Fruit fly (Drosophila melanogaster) whole organism, embryonic: Measurements from ENCODE around the gene CG12069.

ENCODE experiments used
- ATbp ChIP-seq: fragments of 200-800 bp; sonication (Bioruptor generic); optimal IDR thresholded peaks from 2 replicates; lab custom pipeline; 2017; ENCODE audit warnings: missing biosample characterization, mild to moderate bottlenecking, missing genetic modification characterization, missing genetic modification reagents
- Awh ChIP-seq: fragments of 200-800 bp; sonication (Bioruptor generic); IDR thresholded peaks from 2 replicates; pipeline ENCODE4, ENCODE4 v1.3.6; 2022; ENCODE audit warnings: missing biosample characterization, missing genetic modification characterization
- Blimp-1 ChIP-seq: fragments of 200-800 bp; sonication (Bioruptor generic); optimal IDR thresholded peaks from 3 replicates; lab custom pipeline; 2018; ENCODE audit warnings: missing biosample characterization, missing genetic modification characterization, mild to moderate bottlenecking, moderate library complexity, missing genetic modification reagents
- CG10979 ChIP-seq: fragments of 200-800 bp; sonication (Bioruptor generic); optimal IDR thresholded peaks from 2 replicates; lab custom pipeline; 2018; ENCODE audit warnings: missing biosample characterization, mild to moderate bottlenecking, missing genetic modification characterization, moderate library complexity
- CG11093 ChIP-seq: fragments of 200-800 bp; sonication (Bioruptor generic); IDR thresholded peaks from 3 replicates; pipeline ENCODE4 v1.3.6; 2022; ENCODE audit warnings: missing biosample characterization, missing genetic modification characterization
- CG11456 ChIP-seq: fragments of 200-800 bp; sonication (Bioruptor generic); IDR thresholded peaks from 3 replicates; pipeline ENCODE4 v1.3.6; 2022; ENCODE audit warnings: missing biosample characterization, missing genetic modification characterization
- CG12769 ChIP-seq: fragments of 200-800 bp; sonication (Bioruptor generic); optimal IDR thresholded peaks from 2 replicates; lab custom pipeline; 2019; ENCODE audit warnings: missing biosample characterization, mild to moderate bottlenecking, missing genetic modification characterization, moderate library complexity
- CG13424 ChIP-seq: fragments of 200-800 bp; sonication (Bioruptor generic); optimal IDR thresholded peaks from 2 replicates; lab custom pipeline; 2019; ENCODE audit warnings: missing biosample characterization, mild to moderate bottlenecking, missing genetic modification characterization, moderate library complexity
- CG14710 ChIP-seq: fragments of 200-800 bp; sonication (Bioruptor generic); optimal IDR thresholded peaks from 3 replicates; lab custom pipeline; 2019; ENCODE audit warnings: missing biosample characterization, mild to moderate bottlenecking, missing genetic modification characterization, moderate library complexity
- CG15601 ChIP-seq: fragments of 200-800 bp; sonication (Bioruptor generic); optimal IDR thresholded peaks from 3 replicates; lab custom pipeline; 2019; ENCODE audit warnings: missing biosample characterization, mild to moderate bottlenecking, missing genetic modification characterization, moderate library complexity
- CG1602 ChIP-seq: fragments of 200-800 bp; sonication (Bioruptor generic); optimal IDR thresholded peaks from 3 replicates; lab custom pipeline; 2016; ENCODE audit warnings: missing biosample characterization, missing genetic modification characterization
- CG16813 ChIP-seq: fragments of 200-800 bp; sonication (Bioruptor generic); IDR thresholded peaks from 3 replicates; pipeline ENCODE4 v1.3.6; 2022; ENCODE audit warnings: missing biosample characterization, missing genetic modification characterization; ENCODE audit not compliant: partially characterized antibody
- CG17328 ChIP-seq: fragments of 200-800 bp; sonication (Bioruptor generic); IDR thresholded peaks from 2 replicates; pipeline ENCODE4 v1.3.6; 2022; ENCODE audit warnings: missing biosample characterization, missing genetic modification characterization
- CG17359 ChIP-seq: fragments of 200-800 bp; sonication (Bioruptor generic); optimal IDR thresholded peaks from 3 replicates; lab custom pipeline; 2018; ENCODE audit warnings: missing biosample characterization, mild to moderate bottlenecking, missing genetic modification characterization, moderate library complexity
- CG18599 ChIP-seq: fragments of 200-800 bp; sonication (Bioruptor generic); optimal IDR thresholded peaks from 3 replicates; lab custom pipeline; 2017; ENCODE audit warnings: missing biosample characterization, missing genetic modification characterization, mild to moderate bottlenecking, moderate library complexity, missing genetic modification reagents
- CG2116 ChIP-seq: fragments of 200-800 bp; sonication (Bioruptor generic); optimal IDR thresholded peaks from 3 replicates; lab custom pipeline; 2018; ENCODE audit warnings: missing biosample characterization, mild to moderate bottlenecking, missing genetic modification characterization
- CG30403 ChIP-seq: fragments of 200-800 bp; sonication (Bioruptor generic); optimal IDR thresholded peaks from 3 replicates; lab custom pipeline; 2016; ENCODE audit warnings: missing biosample characterization, missing genetic modification characterization
- CG3065 ChIP-seq: fragments of 200-800 bp; sonication (Bioruptor generic); optimal IDR thresholded peaks from 2 replicates; lab custom pipeline; 2016; ENCODE audit warnings: missing biosample characterization, missing genetic modification characterization
- CG32772 ChIP-seq: fragments of 200-800 bp; sonication (Bioruptor generic); IDR thresholded peaks from 2 replicates; pipeline ENCODE4 v1.3.6; 2022; ENCODE audit warnings: missing biosample characterization, missing genetic modification characterization
- CG3407 ChIP-seq: fragments of 200-800 bp; sonication (Bioruptor generic); optimal IDR thresholded peaks from 2 replicates; lab custom pipeline; 2018; ENCODE audit warnings: missing biosample characterization, mild to moderate bottlenecking, missing genetic modification characterization
- CG4404 ChIP-seq: fragments of 200-800 bp; sonication (Bioruptor generic); IDR thresholded peaks from 2 replicates; pipeline ENCODE4 v1.3.6; 2022; ENCODE audit warnings: missing biosample characterization, missing genetic modification characterization
- CG6813 ChIP-seq: fragments of 200-800 bp; sonication (Bioruptor generic); optimal IDR thresholded peaks from 2 replicates; lab custom pipeline; 2017; ENCODE audit warnings: missing biosample characterization, missing genetic modification characterization, mild to moderate bottlenecking, moderate library complexity, missing genetic modification reagents
- CG8478 ChIP-seq: fragments of >200 bp; optimal IDR thresholded peaks from 2 replicates; lab custom pipeline; 2018
- CHES-1-like ChIP-seq: fragments of 200-800 bp; sonication (Bioruptor generic); optimal IDR thresholded peaks from 2 replicates; lab custom pipeline; 2016; ENCODE audit warnings: missing biosample characterization, missing genetic modification characterization
- Camta ChIP-seq: fragments of 200-800 bp; sonication (Bioruptor generic); optimal IDR thresholded peaks from 2 replicates; lab custom pipeline; 2016; ENCODE audit warnings: missing biosample characterization, missing genetic modification characterization
- CoRest ChIP-seq: fragments of 200-800 bp; sonication (Bioruptor generic); optimal IDR thresholded peaks from 3 replicates; lab custom pipeline; 2018; ENCODE audit warnings: missing biosample characterization, mild to moderate bottlenecking, missing genetic modification characterization, moderate library complexity
- D19B ChIP-seq: fragments of 200-800 bp; sonication (Bioruptor generic); optimal IDR thresholded peaks from 2 replicates; lab custom pipeline; 2017; ENCODE audit warnings: missing biosample characterization, mild to moderate bottlenecking, missing genetic modification characterization
- H15 ChIP-seq: fragments of 200-800 bp; sonication (Bioruptor generic); IDR thresholded peaks from 3 replicates; pipeline ENCODE4 v1.3.6; 2022; ENCODE audit warnings: missing biosample characterization, missing genetic modification characterization
- Hey ChIP-seq: fragments of 200-800 bp; sonication (Bioruptor generic); optimal IDR thresholded peaks from 3 replicates; lab custom pipeline; 2018; ENCODE audit warnings: missing biosample characterization, mild to moderate bottlenecking, missing genetic modification characterization
- Hr51 ChIP-seq, 2 experiments: fragments of 200-800 bp; sonication (Bioruptor generic); optimal IDR thresholded peaks; 2 replicates in 1 of 2; 3 replicates in 1 of 2; lab custom pipeline; 2016 to 2018; ENCODE audit warnings: missing biosample characterization in 2 of 2, missing genetic modification characterization in 2 of 2, mild to moderate bottlenecking in 1 of 2, moderate library complexity in 1 of 2
- Med ChIP-seq: fragments of 200-800 bp; sonication (Bioruptor generic); peaks from one replicate; lab custom pipeline; 2016; ENCODE audit warnings: missing biosample characterization, missing genetic modification characterization, mild to moderate bottlenecking, inconsistent platforms, moderate library complexity
- NC2α ChIP-seq: fragments of 200-800 bp; sonication (Bioruptor generic); optimal IDR thresholded peaks from 2 replicates; lab custom pipeline; 2016; ENCODE audit warnings: missing biosample characterization, missing genetic modification characterization
- Ptx1 ChIP-seq: fragments of 200-800 bp; sonication (Bioruptor generic); IDR thresholded peaks from 2 replicates; pipeline ENCODE4 v1.3.6; 2022; ENCODE audit warnings: missing biosample characterization, missing genetic modification characterization
- Rfx ChIP-seq: fragments of 200-800 bp; sonication (Bioruptor generic); IDR thresholded peaks from 2 replicates; pipeline ENCODE4 v1.3.6; 2022; ENCODE audit warnings: missing biosample characterization, missing genetic modification characterization
- ac ChIP-seq: fragments of 200-800 bp; sonication (Bioruptor generic); optimal IDR thresholded peaks from 3 replicates; lab custom pipeline; 2017; ENCODE audit warnings: missing biosample characterization, mild to moderate bottlenecking, missing genetic modification characterization
- ase ChIP-seq: fragments of 200-800 bp; sonication (Bioruptor generic); IDR thresholded peaks from 3 replicates; pipeline ENCODE4 v1.3.6; 2022; ENCODE audit warnings: missing biosample characterization, missing genetic modification characterization
- az2 ChIP-seq: fragments of 200-800 bp; sonication (Bioruptor generic); optimal IDR thresholded peaks from 3 replicates; lab custom pipeline; 2016; ENCODE audit warnings: missing biosample characterization, missing genetic modification characterization
- danr ChIP-seq: fragments of 200-800 bp; sonication (Bioruptor generic); IDR thresholded peaks from 2 replicates; pipeline ENCODE4 v1.3.6; 2022; ENCODE audit warnings: missing biosample characterization, missing genetic modification characterization
- eve ChIP-seq, 2 experiments: fragments of >200 bp; optimal IDR thresholded peaks; 2 replicates each; lab custom pipeline; 2017; ENCODE audit warnings: missing biosample characterization in 2 of 2, missing genetic modification characterization in 2 of 2
- ewg ChIP-seq: fragments of 200-800 bp; sonication (Bioruptor generic); optimal IDR thresholded peaks from 3 replicates; lab custom pipeline; 2017; ENCODE audit warnings: mild to moderate bottlenecking, missing biosample characterization, missing genetic modification reagents, missing genetic modification characterization
- gem ChIP-seq: fragments of 200-800 bp; sonication (Bioruptor generic); optimal IDR thresholded peaks from 2 replicates; lab custom pipeline; 2019; ENCODE audit warnings: missing biosample characterization, mild to moderate bottlenecking, missing genetic modification characterization, moderate library complexity
- ham ChIP-seq: fragments of 200-800 bp; sonication (Bioruptor generic); IDR thresholded peaks from 2 replicates; pipeline ENCODE4 v1.3.6; 2022; ENCODE audit warnings: missing biosample characterization, missing genetic modification characterization
- lov ChIP-seq, 2 experiments: fragments of 200-800 bp in 1 of 2; fragments of >200 bp in 1 of 2; sonication (Bioruptor generic) in 1 of 2; IDR thresholded peaks in 1 of 2; optimal IDR thresholded peaks in 1 of 2; 2 replicates in 1 of 2; 3 replicates in 1 of 2; pipeline versions ENCODE4 v1.3.6 to Lab custom; 2017 to 2022; ENCODE audit warnings: missing biosample characterization in 1 of 2, missing genetic modification characterization in 1 of 2
- oc ChIP-seq: fragments of 200-800 bp; sonication (Bioruptor generic); optimal IDR thresholded peaks from 2 replicates; lab custom pipeline; 2018; ENCODE audit warnings: missing biosample characterization, mild to moderate bottlenecking, missing genetic modification characterization, moderate library complexity
- phol ChIP-seq: fragments of 200-800 bp; sonication (Bioruptor generic); optimal IDR thresholded peaks from 3 replicates; lab custom pipeline; 2018; ENCODE audit warnings: missing biosample characterization, mild to moderate bottlenecking, missing genetic modification characterization, moderate library complexity
- row ChIP-seq: fragments of 200-800 bp; sonication (Bioruptor generic); IDR thresholded peaks from 3 replicates; pipeline ENCODE4 v1.3.6; 2022; ENCODE audit warnings: missing biosample characterization, missing genetic modification characterization
- ssp ChIP-seq: fragments of 200-800 bp; sonication (Bioruptor generic); IDR thresholded peaks from 2 replicates; pipeline ENCODE4 v1.3.6; 2022; ENCODE audit warnings: missing biosample characterization, missing genetic modification characterization
- unc-4 ChIP-seq: fragments of 200-800 bp; sonication (Bioruptor generic); IDR thresholded peaks from 2 replicates; pipeline ENCODE4 v1.3.6; 2022; ENCODE audit warnings: missing biosample characterization, missing genetic modification characterization; ENCODE audit not compliant: partially characterized antibody
- vvl ChIP-seq: fragments of 200-800 bp; sonication (Bioruptor generic); IDR thresholded peaks from 2 replicates; pipeline ENCODE4 v1.3.6; 2022; ENCODE audit warnings: missing biosample characterization, missing genetic modification characterization
- yki ChIP-seq: fragments of >200 bp; optimal IDR thresholded peaks from 3 replicates; lab custom pipeline; 2018

CG12069 gene

dm6 chr3R:30718442-30718841 is 23.1 kb upstream of the CG12069 start (continued):
- peak; percentile 50 for TF ChIP-seq CG17328 (GFP tag; lab: Robert Waterston, UW)
- TF ChIP-seq D19B (GFP tag; lab: Kevin White, UChicago): peak; percentile 73
- TF ChIP-seq lov (optimal IDR thresholded peaks at IDR 0.05; lab: Kevin White, UChicago): no peak
- TF ChIP-seq lov (GFP tag; IDR thresholded peaks at IDR 0.05; lab: Robert Waterston, UW): 0 out of 3 replicates have a peak, but pooled peaks have one; percentile 24
- no peak for TF ChIP-seq Camta
- peak; percentile 2 for TF ChIP-seq ewg
- TF ChIP-seq H15: no peak
- TF ChIP-seq ssp: 0 out of 2 replicates have a peak, but pooled peaks have one; percentile 17
- TF ChIP-seq Rfx (GFP tag; lab: Robert Waterston, UW): 0 out of 2 replicates have a peak, but pooled peaks have one; percentile 31
- no peak for TF ChIP-seq CG8478 (lab: Kevin White, UChicago)
- TF ChIP-seq ATbp (GFP tag; lab: Kevin White, UChicago): peak; percentile 22
- 0 out of 3 replicates have a peak, but pooled peaks have one; percentile 42 for TF ChIP-seq ase
- TF ChIP-seq eve (GFP tag; optimal IDR thresholded peaks at IDR 0.05; lab: Kevin White, UChicago): no peak
- TF ChIP-seq CG3065 (GFP tag; lab: Kevin White, UChicago): no peak
- peak; percentile 8 for TF ChIP-seq CG13424 (tag; lab: Kevin White, UChicago)
- peak; percentile 32 for TF ChIP-seq CG18599 (GFP tag; lab: Kevin White, UChicago)
- no peak for TF ChIP-seq CG16813
- peak; percentile 3 for TF ChIP-seq az2
- TF ChIP-seq CG14710: peak; percentile 14
- TF ChIP-seq yki (lab: Kevin White, UChicago): no peak
- peak in 1 of 2 experiments; percentile 42 for TF ChIP-seq Hr51 (GFP tag; optimal IDR thresholded peaks at IDR 0.05; lab: Kevin White, UChicago)
- TF ChIP-seq danr: 0 out of 2 replicates have a peak, but pooled peaks have one; percentile 15
- peak; percentile 14 for TF ChIP-seq CG30403
- peak; percentile 32 for TF ChIP-seq CG3407 (GFP tag; lab: Kevin White, UChicago)
- peak; percentile 16; the same call in 1 of the 3 replicates for TF ChIP-seq CG11093 (GFP tag; lab: Robert Waterston, UW)
- TF ChIP-seq Awh (GFP tag; lab: Robert Waterston, UW): peak; percentile 44; the same call in 1 of the 2 replicates
- peak; percentile 91 for TF ChIP-seq Hey (tag; lab: Kevin White, UChicago)
- peak; percentile 50 for TF ChIP-seq gem
- TF ChIP-seq Ptx1: peak; percentile 54; the same call in 1 of the 2 replicates
- peak; percentile 63 for TF ChIP-seq vvl (GFP tag; lab: Robert Waterston, UW)
- no peak for TF ChIP-seq CG1602 (GFP tag; lab: Kevin White, UChicago)
- TF ChIP-seq unc-4: no peak
- TF ChIP-seq oc (tag; lab: Kevin White, UChicago): peak; percentile 45
- peak; percentile 41 for TF ChIP-seq CG10979 (tag; lab: Kevin White, UChicago)
- no peak for TF ChIP-seq ac (GFP tag; lab: Kevin White, UChicago)
- TF ChIP-seq CHES-1-like: no peak
- TF ChIP-seq CG32772 (GFP tag; lab: Robert Waterston, UW): peak; percentile 61; the same call in 1 of the 2 replicates
- TF ChIP-seq CG12769: peak; percentile 5
- peak; percentile 71 for TF ChIP-seq row (GFP tag; lab: Robert Waterston, UW)
- no peak for TF ChIP-seq NC2α (GFP tag; lab: Kevin White, UChicago)
- no peak for TF ChIP-seq CG2116
- TF ChIP-seq ham (GFP tag; lab: Robert Waterston, UW): no peak
- peak; percentile 75 for TF ChIP-seq Med (GFP tag; lab: Kevin White, UChicago)
- peak; percentile 17 for TF ChIP-seq phol (tag; lab: Kevin White, UChicago)
- TF ChIP-seq CG11456 (GFP tag; lab: Robert Waterston, UW): no peak
- no peak for TF ChIP-seq CG6813
- TF ChIP-seq CoRest: no peak
- no peak for TF ChIP-seq CG4404 (GFP tag; lab: Robert Waterston, UW)
- TF ChIP-seq CG15601: peak; percentile 15
- TF ChIP-seq CG17359 (tag; lab: Kevin White, UChicago): peak; percentile 45
- TF ChIP-seq Blimp-1 (GFP tag; lab: Kevin White, UChicago): peak; percentile 41
